Worm (Caenorhabditis elegans): ENCODE results near the gene ZK1320.2.

ZK1320.2 gene

DNA sequence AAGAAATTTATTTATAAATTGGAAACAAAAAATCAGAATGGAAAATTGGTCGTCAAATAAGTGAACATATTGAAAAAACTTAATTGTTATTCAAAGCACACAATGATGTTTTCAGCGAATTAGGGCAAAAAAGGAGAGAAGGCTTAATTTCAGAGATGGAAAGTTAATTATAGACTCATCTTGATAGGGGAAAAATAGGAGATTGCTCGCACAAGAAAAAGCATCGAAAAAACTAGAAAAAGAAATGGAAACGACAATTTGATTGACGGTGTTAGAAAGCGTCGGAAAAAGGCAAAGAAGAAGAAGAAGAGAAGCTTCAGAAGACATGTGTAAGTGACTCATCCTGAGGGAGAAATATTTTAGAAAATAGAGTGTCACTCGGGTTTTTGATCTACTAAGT is 37.1 kb upstream of the ZK1320.2 start:
- peak; percentile 17 for TF ChIP-seq ces-1 (GFP tag; optimal IDR thresholded peaks at IDR 0.05)
- no peak for TF ChIP-seq elt-1 (tag; optimal IDR thresholded peaks at IDR 0.05; ENCODE audit: borderline replicate concordance, insufficient read depth)

DNA sequence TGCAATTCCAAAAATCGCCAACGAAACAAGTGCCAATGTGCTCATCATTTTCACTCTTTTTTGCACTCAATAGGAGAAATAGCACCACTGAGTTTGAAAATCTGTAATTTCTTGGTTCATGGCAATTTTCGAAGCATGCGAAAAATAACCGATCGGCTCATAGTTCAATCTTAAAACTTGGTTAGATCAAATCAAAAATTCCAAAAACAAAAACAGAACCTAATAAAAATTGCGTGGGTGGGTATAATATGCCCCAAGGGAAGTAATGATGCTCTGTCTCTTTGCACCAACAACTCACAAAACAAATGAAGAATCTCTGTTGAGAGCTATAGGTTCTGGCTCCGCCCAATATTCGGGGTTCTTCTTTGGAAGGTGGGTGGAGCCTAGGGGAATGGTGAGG is 33.0 kb upstream of the ZK1320.2 start, which contains the start of gene nlp-11:
nlp-11 (minus strand) TSS at position 101 of the 400 bp plus-strand sequence.
- TF ChIP-seq sem-2 (GFP tag; optimal IDR thresholded peaks at IDR 0.05) (no peak), elt-3 (tag; optimal IDR thresholded peaks at IDR 0.05) (no peak), unc-62 (GFP tag; optimal IDR thresholded peaks at IDR 0.05) (no peak), ceh-43 (GFP tag; optimal IDR thresholded peaks at IDR 0.05) (no peak), sptf-1 (tag; optimal IDR thresholded peaks at IDR 0.05) (no peak), mep-1 (tag; optimal IDR thresholded peaks at IDR 0.05) (no peak), ceh-39 (tag; optimal IDR thresholded peaks at IDR 0.05) (no peak), unc-39 (tag; optimal IDR thresholded peaks at IDR 0.05) (no peak), unc-120 (tag; optimal IDR thresholded peaks at IDR 0.05; ENCODE audit: poor library complexity, severe bottlenecking) (no peak)

DNA sequence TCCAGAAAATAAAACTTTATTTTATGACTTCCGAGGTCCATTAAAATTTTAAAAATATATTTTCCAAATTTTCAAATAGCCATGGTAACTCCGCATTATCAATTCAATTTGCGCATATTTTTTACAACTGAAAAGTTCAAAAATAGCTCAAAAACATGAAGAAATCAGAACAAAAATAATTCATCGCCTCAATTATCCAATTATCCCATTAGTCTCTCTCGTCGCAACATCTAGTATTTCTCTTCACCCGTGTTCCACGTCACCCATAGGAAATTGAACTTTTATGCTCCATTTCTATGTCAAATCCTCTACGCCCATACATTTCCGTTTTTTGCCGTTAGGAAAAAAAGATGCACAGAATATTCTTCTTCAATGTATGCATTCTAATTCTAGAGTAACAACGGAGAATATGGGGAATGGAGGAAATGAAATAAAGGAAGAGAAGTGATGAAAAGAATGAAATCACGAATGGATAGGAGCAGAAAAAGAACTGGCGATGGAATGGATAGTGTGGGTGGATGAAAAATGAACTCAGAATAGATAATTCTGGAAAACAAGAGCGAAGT is 31.3 kb upstream of the ZK1320.2 start:
- TF ChIP-seq elt-1 (tag; optimal IDR thresholded peaks at IDR 0.05; ENCODE audit: borderline replicate concordance, insufficient read depth), result no peak
- peak; percentile 48 for TF ChIP-seq ces-1 (GFP tag; optimal IDR thresholded peaks at IDR 0.05)

DNA sequence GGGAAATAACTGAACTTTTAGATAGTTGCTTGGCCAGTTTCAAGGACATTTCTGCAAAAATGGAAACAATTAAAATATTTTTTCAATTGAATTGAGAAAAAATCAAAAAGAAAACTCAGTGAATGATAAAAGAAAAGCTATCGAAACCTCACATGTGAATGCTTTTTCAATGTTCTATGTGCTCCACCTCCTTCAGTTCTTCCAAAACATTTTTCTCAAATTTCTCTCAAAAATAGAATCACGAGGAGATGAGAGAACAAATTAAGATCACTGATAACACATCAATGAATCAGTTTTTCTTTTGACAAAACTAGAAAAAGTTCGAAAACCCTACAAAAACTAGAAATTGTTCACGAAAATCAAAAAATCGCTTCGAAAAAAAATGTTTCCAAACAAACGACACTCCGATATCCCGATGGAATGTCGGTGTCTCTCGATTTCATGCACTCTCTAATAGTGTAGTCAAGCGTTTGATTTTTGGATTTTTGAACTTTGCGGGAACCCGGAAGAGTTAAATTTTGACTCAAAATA is 27.9 kb upstream of the ZK1320.2 start, which contains the start of gene ZK1320.9:
ZK1320.9 (minus strand) TSS at position 51 of the 531 bp plus-strand sequence.
- TF ChIP-seq nhr-237 (tag; optimal IDR thresholded peaks at IDR 0.05), result no peak
- no peak for TF ChIP-seq unc-62 (GFP tag; optimal IDR thresholded peaks at IDR 0.05)
- no peak for TF ChIP-seq lin-32 (GFP tag; optimal IDR thresholded peaks at IDR 0.05)
- no peak for TF ChIP-seq ztf-11 (tag; optimal IDR thresholded peaks at IDR 0.05)
- no peak for TF ChIP-seq mab-5 (tag; optimal IDR thresholded peaks at IDR 0.05)
- TF ChIP-seq ceh-43 (GFP tag; optimal IDR thresholded peaks at IDR 0.05), result no peak
- TF ChIP-seq mep-1 (tag; optimal IDR thresholded peaks at IDR 0.05), result no peak
- no peak for TF ChIP-seq bed-3 (GFP tag; optimal IDR thresholded peaks at IDR 0.05)
- no peak for TF ChIP-seq ces-1 (GFP tag; optimal IDR thresholded peaks at IDR 0.05)
- no peak for TF ChIP-seq M03D4.4 (tag; optimal IDR thresholded peaks at IDR 0.05)
- TF ChIP-seq nhr-76 (tag; optimal IDR thresholded peaks at IDR 0.05), result no peak
- TF ChIP-seq lin-13 (tag; optimal IDR thresholded peaks at IDR 0.05), result no peak
- TF ChIP-seq ceh-39 (tag; optimal IDR thresholded peaks at IDR 0.05), result no peak
- no peak for TF ChIP-seq flh-1 (GFP tag; optimal IDR thresholded peaks at IDR 0.05)
- no peak for TF ChIP-seq nhr-2 (tag; optimal IDR thresholded peaks at IDR 0.05)

DNA sequence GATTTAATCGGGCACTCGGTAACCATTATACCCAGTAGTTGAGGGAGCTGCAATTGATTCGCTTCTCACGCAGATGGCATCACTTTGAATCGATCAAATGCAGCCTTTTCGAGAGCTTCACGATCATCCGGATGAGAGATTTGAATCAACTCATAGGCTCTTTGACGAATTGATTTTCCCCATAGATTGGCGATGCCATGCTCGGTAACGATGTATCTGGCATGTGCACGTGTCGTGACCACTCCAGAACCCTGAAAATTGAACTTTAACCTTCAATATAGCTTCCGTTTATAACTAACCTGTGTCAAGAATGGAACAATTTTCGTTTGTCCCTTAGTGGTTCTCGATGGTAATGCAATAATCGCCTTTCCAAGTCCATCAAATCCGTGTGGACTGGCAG is 25.4 kb upstream of the ZK1320.2 start:
- TF ChIP-seq hlh-1 (tag; optimal IDR thresholded peaks at IDR 0.05) (no peak), sem-2 (GFP tag; optimal IDR thresholded peaks at IDR 0.05) (no peak), nhr-76 (tag; optimal IDR thresholded peaks at IDR 0.05) (no peak), lin-32 (GFP tag; optimal IDR thresholded peaks at IDR 0.05) (no peak), mls-2 (tag; optimal IDR thresholded peaks at IDR 0.05) (no peak), unc-62 (GFP tag; optimal IDR thresholded peaks at IDR 0.05) (no peak), lin-13 (tag; optimal IDR thresholded peaks at IDR 0.05) (no peak), mep-1 (tag; optimal IDR thresholded peaks at IDR 0.05) (no peak), snpc-4 (tag; optimal IDR thresholded peaks at IDR 0.05) (no peak), elt-1 (tag; optimal IDR thresholded peaks at IDR 0.05; ENCODE audit: borderline replicate concordance, insufficient read depth) (no peak), drap-1 (GFP tag; optimal IDR thresholded peaks at IDR 0.05) (no peak), tbx-8 (GFP tag; optimal IDR thresholded peaks at IDR 0.05) (no peak), flh-1 (GFP tag; optimal IDR thresholded peaks at IDR 0.05) (no peak), lsy-2 (tag; optimal IDR thresholded peaks at IDR 0.05) (no peak), zip-8 (tag; optimal IDR thresholded peaks at IDR 0.05) (no peak), pha-4 (tag; optimal IDR thresholded peaks at IDR 0.05) (no peak), unc-120 (tag; optimal IDR thresholded peaks at IDR 0.05; ENCODE audit: poor library complexity, severe bottlenecking) (no peak), ces-1 (GFP tag; optimal IDR thresholded peaks at IDR 0.05) (no peak), nhr-237 (tag; optimal IDR thresholded peaks at IDR 0.05) (no peak), M03D4.4 (tag; optimal IDR thresholded peaks at IDR 0.05) (no peak)
